Worm (Caenorhabditis elegans) whole organism, L4 larva: ENCODE data around the gene R06F6.12.

Source experiments
- F26F4.8 ChIP-seq: fragments of 200-800 bp; sonication (Bioruptor generic); conservative IDR thresholded peaks from 2 replicates; pipeline ENCODE4 v1.3.6; 2022; ENCODE audit warnings: missing genetic modification characterization, missing compliant biosample characterization
- R02D3.7 ChIP-seq: fragments of 150-350 bp; sonication (generic microtip); optimal IDR thresholded peaks from 3 replicates; lab custom pipeline; 2014; ENCODE audit warnings: missing biosample characterization, missing genetic modification characterization
- T20F7.1 ChIP-seq: fragments of 200-800 bp; sonication (Bioruptor generic); optimal IDR thresholded peaks from 2 replicates; lab custom pipeline; 2018; ENCODE audit warnings: mild to moderate bottlenecking, missing genetic modification characterization, missing compliant biosample characterization
- T26A8.4 ChIP-seq: fragments of 200-800 bp; sonication (Bioruptor generic); IDR thresholded peaks from 2 replicates; pipeline ENCODE4 v1.3.6; 2022; ENCODE audit warnings: missing genetic modification characterization, missing compliant biosample characterization
- aha-1 ChIP-seq: fragments of 150-350 bp; peaks from one replicate; lab custom pipeline; 2014; ENCODE audit warnings: missing biosample characterization, missing genetic modification characterization
- ama-1 ChIP-seq: fragments of 150-350 bp; optimal IDR thresholded peaks from 2 replicates; lab custom pipeline; 2014; ENCODE audit warnings: inconsistent platforms, mixed read lengths
- arid-1 ChIP-seq: fragments of 200-800 bp; sonication (Bioruptor generic); conservative IDR thresholded peaks from 2 replicates; pipeline ENCODE4 v1.3.6; 2022; ENCODE audit warnings: missing genetic modification reagents, missing genetic modification characterization, missing compliant biosample characterization
- ceh-44 ChIP-seq: fragments of 200-800 bp; sonication (Bioruptor generic); IDR thresholded peaks from 2 replicates; pipeline ENCODE4 v1.3.6; 2022; ENCODE audit warnings: missing genetic modification reagents, missing genetic modification characterization, missing compliant biosample characterization
- ceh-62 ChIP-seq: sonication (generic microtip); optimal IDR thresholded peaks from 2 replicates; lab custom pipeline; 2017; ENCODE audit warnings: missing biosample characterization, missing genetic modification characterization
- ces-1 ChIP-seq: fragments of 150-350 bp; sonication (generic microtip); optimal IDR thresholded peaks from 4 replicates; lab custom pipeline; 2014; ENCODE audit warnings: missing biosample characterization, missing genetic modification reagents, missing genetic modification characterization
- daf-12 ChIP-seq: fragments of 150-350 bp; optimal IDR thresholded peaks from 2 replicates; lab custom pipeline; 2014; ENCODE audit warnings: missing biosample characterization, missing genetic modification reagents, missing genetic modification characterization
- daf-16 ChIP-seq, 3 experiments: sonication (generic microtip); optimal IDR thresholded peaks; 2 replicates each; lab custom pipeline; 2016 to 2017; ENCODE audit warnings: missing genetic modification characterization in 3 of 3, missing genetic modification reagents in 3 of 3, mild to moderate bottlenecking in 2 of 3, missing compliant biosample characterization in 2 of 3, missing biosample characterization in 1 of 3, moderate library complexity in 1 of 3
- dmd-9 ChIP-seq: fragments of 200-800 bp; sonication (Bioruptor generic); IDR thresholded peaks from 2 replicates; pipeline ENCODE4 v1.3.6; 2022; ENCODE audit warnings: missing genetic modification reagents, missing genetic modification characterization, missing compliant biosample characterization
- dve-1 ChIP-seq: sonication (generic microtip); optimal IDR thresholded peaks from 2 replicates; lab custom pipeline; 2017; ENCODE audit warnings: antibody characterized with exemption, mild to moderate bottlenecking, missing genetic modification characterization, missing compliant biosample characterization; ENCODE audit not compliant: insufficient read depth
- egl-43 ChIP-seq: fragments of 200-800 bp; sonication (Bioruptor generic); IDR thresholded peaks from 2 replicates; pipeline ENCODE4 v1.3.6; 2022; ENCODE audit warnings: missing genetic modification reagents, missing genetic modification characterization, missing compliant biosample characterization
- hif-1 ChIP-seq, 2 experiments: sonication (generic microtip); optimal IDR thresholded peaks; 2 replicates each; lab custom pipeline; 2016 to 2017; ENCODE audit warnings: missing compliant biosample characterization in 2 of 2, missing genetic modification characterization in 2 of 2, missing genetic modification reagents in 2 of 2, missing genotype in 2 of 2, mild to moderate bottlenecking in 1 of 2
- jun-1 ChIP-seq: fragments of 150-350 bp; optimal IDR thresholded peaks from 2 replicates; lab custom pipeline; 2014; ENCODE audit warnings: missing biosample characterization, missing genetic modification reagents, missing genetic modification characterization
- lim-7 ChIP-seq: fragments of 200-800 bp; sonication (Bioruptor generic); IDR thresholded peaks from 2 replicates; pipeline ENCODE4 v1.3.6; 2022; ENCODE audit warnings: missing genetic modification characterization, missing compliant biosample characterization
- lin-1 ChIP-seq: fragments of 200-800 bp; sonication (Bioruptor generic); IDR thresholded peaks from 2 replicates; pipeline ENCODE4 v1.3.6; 2022; ENCODE audit warnings: missing genetic modification reagents, missing genetic modification characterization, missing compliant biosample characterization
- lin-38 ChIP-seq: fragments of 200-800 bp; sonication (Bioruptor generic); IDR thresholded peaks from 2 replicates; pipeline ENCODE4 v1.3.6; 2022; ENCODE audit warnings: missing genetic modification reagents, missing genetic modification characterization, missing compliant biosample characterization
- lin-39 ChIP-seq: fragments of 150-350 bp; optimal IDR thresholded peaks from 2 replicates; lab custom pipeline; 2014; ENCODE audit warnings: missing biosample characterization, missing genetic modification reagents, missing genetic modification characterization
- lir-3 ChIP-seq: sonication (generic microtip); optimal IDR thresholded peaks from 2 replicates; lab custom pipeline; 2016; ENCODE audit warnings: mild to moderate bottlenecking, missing genetic modification characterization, missing compliant biosample characterization
- madf-5 ChIP-seq, 2 experiments: fragments of 200-800 bp; sonication (Bioruptor generic); IDR thresholded peaks; 2 replicates each; pipeline ENCODE4 v1.3.6; 2022; ENCODE audit warnings: missing compliant biosample characterization in 2 of 2, missing genetic modification characterization in 2 of 2
- madf-9 ChIP-seq: fragments of 200-800 bp; sonication (Bioruptor generic); conservative IDR thresholded peaks from 2 replicates; pipeline ENCODE4 v1.3.6; 2022; ENCODE audit warnings: missing genetic modification reagents, missing genetic modification characterization, missing compliant biosample characterization
- mdl-1 ChIP-seq, 2 experiments: fragments of 150-350 bp in 1 of 2; sonication (generic microtip) in 1 of 2; optimal IDR thresholded peaks; 2 replicates each; lab custom pipeline; 2014 to 2017; ENCODE audit warnings: missing biosample characterization in 2 of 2, missing genetic modification characterization in 2 of 2
- mdt-29 ChIP-seq: fragments of 200-800 bp; sonication (Bioruptor generic); IDR thresholded peaks from 2 replicates; pipeline ENCODE4 v1.3.6; 2022; ENCODE audit warnings: missing genetic modification reagents, missing genetic modification characterization, missing compliant biosample characterization
- nhr-102 ChIP-seq: sonication (generic microtip); optimal IDR thresholded peaks from 2 replicates; lab custom pipeline; 2016; ENCODE audit warnings: mild to moderate bottlenecking, missing genetic modification characterization, moderate library complexity, missing compliant biosample characterization
- nhr-11 ChIP-seq: fragments of 150-350 bp; optimal IDR thresholded peaks from 2 replicates; lab custom pipeline; 2014; ENCODE audit warnings: missing biosample characterization, missing genetic modification characterization
- nhr-237 ChIP-seq: sonication (generic microtip); optimal IDR thresholded peaks from 2 replicates; lab custom pipeline; 2017; ENCODE audit warnings: missing biosample characterization, missing genetic modification characterization
- nhr-28 ChIP-seq: fragments of 150-350 bp; optimal IDR thresholded peaks from 2 replicates; lab custom pipeline; 2014; ENCODE audit warnings: missing biosample characterization, missing genetic modification characterization
- nhr-48 ChIP-seq: sonication (generic microtip); optimal IDR thresholded peaks from 2 replicates; lab custom pipeline; 2016; ENCODE audit warnings: mild to moderate bottlenecking, missing genetic modification characterization, missing compliant biosample characterization
- nhr-76 ChIP-seq: fragments of 150-350 bp; optimal IDR thresholded peaks from 2 replicates; lab custom pipeline; 2014; ENCODE audit warnings: missing biosample characterization, missing genetic modification characterization
- nhr-77 ChIP-seq: fragments of 150-350 bp; optimal IDR thresholded peaks from 2 replicates; lab custom pipeline; 2014; ENCODE audit warnings: missing biosample characterization, missing genetic modification characterization
- pha-4 ChIP-seq, 2 experiments: fragments of 150-350 bp in 1 of 2; fragments of 200-800 bp in 1 of 2; sonication (Bioruptor generic) in 1 of 2; IDR thresholded peaks in 1 of 2; optimal IDR thresholded peaks in 1 of 2; 2 replicates each; pipeline versions ENCODE4 v1.3.6 to Lab custom; 2014 to 2022; ENCODE audit warnings: missing genetic modification characterization in 2 of 2, missing genetic modification reagents in 2 of 2, missing biosample characterization in 1 of 2, missing compliant biosample characterization in 1 of 2
- pqm-1 ChIP-seq: sonication (generic microtip); optimal IDR thresholded peaks from 2 replicates; lab custom pipeline; 2017; ENCODE audit warnings: missing biosample characterization, missing genetic modification characterization
- rbr-2 ChIP-seq: sonication (generic microtip); optimal IDR thresholded peaks from 2 replicates; lab custom pipeline; 2016; ENCODE audit warnings: missing genotype, missing genetic modification characterization, missing compliant biosample characterization
- skn-1 ChIP-seq: fragments of 150-350 bp; optimal IDR thresholded peaks from 2 replicates; lab custom pipeline; 2014; ENCODE audit warnings: missing biosample characterization, missing genetic modification characterization
- snpc-4 ChIP-seq: fragments of 150-350 bp; optimal IDR thresholded peaks from 2 replicates; lab custom pipeline; 2014; ENCODE audit warnings: missing biosample characterization, missing genetic modification characterization
- spr-1 ChIP-seq: sonication (generic microtip); optimal IDR thresholded peaks from 2 replicates; lab custom pipeline; 2016; ENCODE audit warnings: mild to moderate bottlenecking, missing genetic modification characterization, missing compliant biosample characterization
- unc-39 ChIP-seq: sonication (generic microtip); optimal IDR thresholded peaks from 2 replicates; lab custom pipeline; 2017; ENCODE audit warnings: missing biosample characterization, missing genetic modification characterization
- unc-62 ChIP-seq, 3 experiments: fragments of 150-350 bp in 1 of 3; sonication (generic microtip); optimal IDR thresholded peaks in 2 of 3; peaks in 1 of 3; 1 replicate in 1 of 3; 2 replicates in 2 of 3; lab custom pipeline; 2014 to 2017; ENCODE audit warnings: missing biosample characterization in 3 of 3, missing genetic modification characterization in 3 of 3, missing genetic modification reagents in 3 of 3, missing genotype in 1 of 3
- zag-1 ChIP-seq: fragments of 150-350 bp; optimal IDR thresholded peaks from 2 replicates; lab custom pipeline; 2014; ENCODE audit warnings: missing biosample characterization, missing genetic modification characterization
- zfp-2 ChIP-seq: sonication (generic microtip); optimal IDR thresholded peaks from 2 replicates; lab custom pipeline; 2016; ENCODE audit warnings: mild to moderate bottlenecking, missing genetic modification characterization, missing compliant biosample characterization
- zip-11 ChIP-seq: fragments of 200-800 bp; sonication (Bioruptor generic); IDR thresholded peaks from 2 replicates; pipeline ENCODE4 v1.3.6; 2022; ENCODE audit warnings: missing genetic modification characterization, missing compliant biosample characterization
- ztf-11 ChIP-seq: fragments of 150-350 bp; optimal IDR thresholded peaks from 2 replicates; lab custom pipeline; 2014; ENCODE audit warnings: missing biosample characterization, missing genetic modification characterization

R06F6.12 gene

DNA sequence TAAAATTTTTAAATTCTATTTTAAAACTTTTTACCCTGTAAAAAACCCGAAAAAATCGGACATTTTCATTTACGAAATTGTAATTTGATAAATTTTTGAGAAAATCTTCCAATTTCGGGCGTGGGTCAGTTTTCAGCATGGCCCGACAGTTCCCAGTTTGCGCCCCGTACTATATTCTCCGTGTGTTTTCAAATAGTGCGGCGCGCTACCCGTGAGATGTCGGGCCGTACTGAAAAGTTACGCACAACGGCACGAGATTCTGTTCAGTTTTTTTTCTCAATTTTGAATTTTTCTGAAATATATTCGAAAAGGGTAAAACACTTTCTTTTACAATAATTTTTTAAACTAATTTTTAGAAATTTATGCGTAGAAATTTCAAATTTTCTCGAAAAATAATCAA lies 23.2 kb upstream of the R06F6.12 start:
- TF ChIP-seq lin-39 (no peak), jun-1 (tag; lab: Kevin White, UChicago) (no peak), zip-11 (no peak), nhr-237 (tag; lab: Kevin White, UChicago) (no peak)
- TF ChIP-seq, all 104 proteins: peak for 0

DNA sequence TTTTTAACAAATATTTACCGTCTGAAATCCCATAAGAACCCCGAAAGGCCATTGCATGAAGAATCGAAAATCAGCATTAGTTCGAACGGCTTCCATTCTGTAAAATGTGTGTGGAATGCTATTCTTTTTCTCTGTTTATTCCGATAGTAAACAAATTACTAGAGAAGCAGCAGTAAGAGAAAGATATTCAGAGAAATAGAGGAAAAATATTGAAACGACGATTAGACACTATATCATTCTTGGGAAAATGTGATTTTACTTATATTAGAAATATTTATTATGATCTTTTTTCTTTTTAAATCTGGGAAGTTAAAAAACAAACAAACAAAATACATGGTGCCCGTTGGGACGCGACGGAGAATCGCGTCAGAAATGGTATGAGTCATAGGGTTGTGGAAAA lies 19.6 kb upstream of the R06F6.12 start, which contains the start of gene M106.8:
Gene M106.8 (minus strand): TSS at position 101 of the 400 bp plus-strand sequence.
- TF ChIP-seq T20F7.1 (GFP tag; lab: Kevin White, UChicago): no peak
- TF ChIP-seq nhr-102 (tag; lab: Kevin White, UChicago): no peak
- TF ChIP-seq hif-1 (tag; optimal IDR thresholded peaks at IDR 0.05; lab: Kevin White, UChicago): no peak
- TF ChIP-seq aha-1 (tag; lab: Kevin White, UChicago): peak; percentile 67

DNA sequence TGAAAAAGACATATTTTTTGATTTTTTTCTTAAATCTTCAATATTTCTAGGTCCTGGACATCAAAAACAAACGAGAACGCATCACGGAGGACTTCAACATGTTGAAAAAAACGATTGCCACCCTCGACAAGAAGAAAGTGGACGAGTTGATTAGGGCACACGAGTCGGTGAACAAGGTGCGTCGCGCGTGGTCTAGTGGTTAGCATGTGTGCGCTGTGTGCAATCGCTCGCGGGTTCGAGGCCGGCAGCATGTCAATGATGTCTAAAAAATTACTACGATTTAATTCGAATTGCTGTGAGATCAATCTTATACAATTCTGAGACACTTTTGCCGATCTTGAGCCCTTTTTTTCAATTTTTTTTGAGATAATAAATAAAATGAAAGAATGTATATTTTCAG lies 16.2 kb upstream of the R06F6.12 start:
- TF ChIP-seq R02D3.7 (tag; lab: Kevin White, UChicago) (peak; percentile 18), lin-38 (GFP tag; lab: Robert Waterston, UW) (peak; percentile 85), spr-1 (tag; lab: Kevin White, UChicago) (peak; percentile 71), lir-3 (tag; lab: Kevin White, UChicago) (peak; percentile 59), lin-1 (peak; percentile 91), nhr-76 (tag; lab: Kevin White, UChicago) (no peak), daf-16 (GFP tag; optimal IDR thresholded peaks at IDR 0.05; lab: Kevin White, UChicago) (peak; percentile 64 to 83), daf-16 (tag; optimal IDR thresholded peaks at IDR 0.05; lab: Kevin White, UChicago) (peak; percentile 68), hif-1 (tag; optimal IDR thresholded peaks at IDR 0.05; lab: Kevin White, UChicago) (peak; percentile 50 to 56), ces-1 (GFP tag; lab: Kevin White, UChicago) (peak; percentile 43), mdt-29 (GFP tag; lab: Robert Waterston, UW) (peak; percentile 65), pha-4 (GFP tag; IDR thresholded peaks at IDR 0.05; lab: Robert Waterston, UW) (peak; percentile 95), pha-4 (tag; optimal IDR thresholded peaks at IDR 0.05; lab: Kevin White, UChicago) (no peak), daf-12 (tag; lab: Kevin White, UChicago) (no peak), nhr-77 (tag; lab: Kevin White, UChicago) (peak; percentile 34), madf-5 (GFP tag; IDR thresholded peaks at IDR 0.05; lab: Robert Waterston, UW) (peak; percentile 79 to 83; a peak in 3 of 4 replicates), unc-39 (tag; lab: Kevin White, UChicago) (no peak), egl-43 (GFP tag; lab: Robert Waterston, UW) (peak; percentile 94), madf-9 (peak; percentile 83), ztf-11 (tag; lab: Kevin White, UChicago) (peak; percentile 9), zag-1 (tag; lab: Kevin White, UChicago) (no peak), nhr-48 (tag; lab: Kevin White, UChicago) (peak; percentile 55), lim-7 (peak; percentile 89), lin-39 (no peak), ama-1 (lab: Kevin White, UChicago) (peak; percentile 22), skn-1 (tag; lab: Kevin White, UChicago) (no peak), jun-1 (tag; lab: Kevin White, UChicago) (no peak), zip-11 (0 out of 2 replicates have a peak, but pooled peaks have one; percentile 50), F26F4.8 (GFP tag; lab: Robert Waterston, UW) (peak; percentile 96), nhr-237 (tag; lab: Kevin White, UChicago) (no peak), dve-1 (tag; lab: Kevin White, UChicago) (peak; percentile 78), arid-1 (GFP tag; lab: Robert Waterston, UW) (peak; percentile 95), T26A8.4 (peak; percentile 86), ceh-44 (GFP tag; lab: Robert Waterston, UW) (peak; percentile 67; the same call in 1 of the 2 replicates), rbr-2 (tag; lab: Kevin White, UChicago) (peak; percentile 85), ceh-62 (tag; lab: Kevin White, UChicago) (no peak), dmd-9 (peak; percentile 79; the same call in 1 of the 2 replicates), unc-62 (GFP tag; optimal IDR thresholded peaks at IDR 0.05 in 1 of 2; lab: Kevin White, UChicago) (peak in 1 of 2 experiments; percentile 97), unc-62 (tag; optimal IDR thresholded peaks at IDR 0.05; lab: Kevin White, UChicago) (no peak), snpc-4 (tag; lab: Kevin White, UChicago) (no peak), nhr-28 (peak; percentile 59), nhr-11 (peak; percentile 59), zfp-2 (peak; percentile 37), pqm-1 (tag; lab: Kevin White, UChicago) (peak; percentile 6), mdl-1 (tag; optimal IDR thresholded peaks at IDR 0.05; lab: Kevin White, UChicago) (peak; percentile 30 to 71)
